Fruit fly (Drosophila melanogaster): Measurements from ENCODE around the gene Cen.
A peak's percentile ranks its signal among the peaks of the same experiment; 100 is the strongest.

The Cen gene

DNA sequence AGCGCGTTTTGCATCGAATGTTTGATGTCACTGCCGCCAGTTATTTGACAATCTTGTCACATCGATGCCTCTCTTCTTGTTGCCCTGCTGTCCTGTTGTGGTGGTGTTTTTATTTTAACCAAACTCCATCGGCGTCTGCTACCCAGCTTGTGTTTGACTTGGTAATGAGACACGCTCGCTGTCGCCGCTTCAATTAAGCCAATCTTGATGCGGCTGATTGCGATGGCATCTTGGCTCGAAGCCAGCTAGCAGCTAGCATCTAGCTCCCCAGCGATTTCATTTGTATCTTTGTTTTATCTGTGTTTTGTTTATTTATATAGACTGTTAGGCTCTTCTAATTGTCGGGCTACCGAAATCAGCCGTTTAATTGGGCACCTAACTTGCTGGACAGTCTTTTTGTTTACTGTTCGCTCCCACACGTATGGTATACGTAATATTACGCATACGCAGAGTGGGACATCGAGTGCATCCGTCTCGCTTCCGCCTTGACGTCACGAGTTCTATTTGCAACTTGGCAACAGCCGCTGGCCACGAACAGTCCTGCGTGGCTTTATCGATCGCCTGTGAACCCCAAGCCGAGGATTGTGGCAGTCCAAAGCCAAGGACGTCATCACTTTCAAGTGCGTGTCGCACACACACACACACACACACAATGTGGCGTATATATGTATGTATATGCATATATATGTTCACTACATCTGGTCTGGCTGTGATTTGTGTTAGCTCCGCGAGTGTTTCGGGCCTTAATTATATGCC is 23.0 kb upstream of the Cen start (continued):
- TF ChIP-seq CG7556 (GFP tag; optimal IDR thresholded peaks at IDR 0.05): no peak
- TF ChIP-seq CG10959 (GFP tag; IDR thresholded peaks at IDR 0.05): no peak
- TF ChIP-seq CG6272 (GFP tag; IDR thresholded peaks at IDR 0.05): no peak
- no peak for TF ChIP-seq ara (GFP tag; IDR thresholded peaks at IDR 0.05)
- no peak for TF ChIP-seq dpn (GFP tag; optimal IDR thresholded peaks at IDR 0.05)
- no peak for TF ChIP-seq CG31224 (GFP tag; IDR thresholded peaks at IDR 0.05)
- no peak for TF ChIP-seq pb (GFP tag; optimal IDR thresholded peaks at IDR 0.05)
- no peak for TF ChIP-seq CG3838 (GFP tag; optimal IDR thresholded peaks at IDR 0.05)
- TF ChIP-seq CG4328 (GFP tag; optimal IDR thresholded peaks at IDR 0.05): no peak
- no peak for TF ChIP-seq BEAF-32 (GFP tag; optimal IDR thresholded peaks at IDR 0.05)
- TF ChIP-seq CG5180 (GFP tag; optimal IDR thresholded peaks at IDR 0.05): no peak

DNA sequence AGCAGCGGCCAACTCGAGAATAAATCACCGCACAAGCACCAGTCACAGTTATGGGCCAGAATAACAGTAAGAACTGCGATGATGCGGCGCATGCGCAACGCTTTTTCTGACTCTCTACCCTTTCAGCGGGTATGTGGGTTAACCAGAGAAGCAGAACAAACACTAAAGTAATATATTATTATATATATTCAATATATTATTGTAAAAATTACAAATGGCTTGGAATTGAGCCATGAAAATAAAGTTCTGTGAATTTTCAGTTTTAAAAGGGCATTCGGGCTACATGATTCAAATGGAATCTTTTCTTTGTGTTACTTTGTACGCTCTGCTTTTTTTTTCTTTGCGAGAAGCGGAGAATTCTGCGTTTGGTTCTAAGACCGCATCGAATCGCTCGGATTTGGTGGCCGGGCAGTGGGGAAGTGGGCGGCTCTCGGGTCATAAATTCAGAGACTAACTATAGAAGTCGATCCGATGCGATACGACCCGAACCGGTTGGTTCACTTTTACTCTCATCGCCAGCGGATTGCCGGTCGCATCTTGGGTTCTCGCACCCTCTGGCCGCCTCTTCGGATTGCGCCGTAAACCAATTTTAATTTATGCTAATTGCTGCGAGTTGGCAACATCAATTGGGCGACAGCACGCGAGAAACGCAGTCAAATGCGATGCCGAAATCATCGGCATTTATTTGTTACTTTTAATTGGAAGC is 19.0 kb upstream of the Cen start:
- TF ChIP-seq Xrp1 (GFP tag; IDR thresholded peaks at IDR 0.05): peak; percentile 58
- peak; percentile 56; the same call in 2 of the 3 replicates for TF ChIP-seq row (GFP tag; IDR thresholded peaks at IDR 0.05)
- TF ChIP-seq tgo (GFP tag; IDR thresholded peaks at IDR 0.05): peak; percentile 53; the same call in 2 of the 3 replicates
- TF ChIP-seq prd (optimal IDR thresholded peaks at IDR 0.05): no peak
- peak; percentile 34; the same call in 1 of the 3 replicates for TF ChIP-seq prd (GFP tag; IDR thresholded peaks at IDR 0.05)
- TF ChIP-seq CG18011 (GFP tag; optimal IDR thresholded peaks at IDR 0.05): no peak
- peak; percentile 43 for TF ChIP-seq Deaf1 (tag; optimal IDR thresholded peaks at IDR 0.05)
- TF ChIP-seq CG6654 (GFP tag; optimal IDR thresholded peaks at IDR 0.05): no peak
- 0 out of 2 replicates have a peak, but pooled peaks have one; percentile 12 for TF ChIP-seq Ptx1 (GFP tag; IDR thresholded peaks at IDR 0.05)
- 0 out of 2 replicates have a peak, but pooled peaks have one; percentile 8 for TF ChIP-seq CG10959 (GFP tag; IDR thresholded peaks at IDR 0.05)
- peak; percentile 7 for TF ChIP-seq CG15269 (tag; optimal IDR thresholded peaks at IDR 0.05)
- TF ChIP-seq CoRest (tag; optimal IDR thresholded peaks at IDR 0.05): peak; percentile 27
- TF ChIP-seq bcd (GFP tag; optimal IDR thresholded peaks at IDR 0.05): peak; percentile 22
- peak; percentile 11; the same call in 1 of the 2 replicates for TF ChIP-seq CG17328 (GFP tag; IDR thresholded peaks at IDR 0.05)
- TF ChIP-seq lov (optimal IDR thresholded peaks at IDR 0.05): no peak
- no peak for TF ChIP-seq lov (GFP tag; IDR thresholded peaks at IDR 0.05)
- peak; percentile 41; the same call in 1 of the 2 replicates for TF ChIP-seq CG8765 (GFP tag; IDR thresholded peaks at IDR 0.05)
- TF ChIP-seq Adf1 (GFP tag; IDR thresholded peaks at IDR 0.05): no peak
- peak; percentile 1 for TF ChIP-seq CG30431 (GFP tag; optimal IDR thresholded peaks at IDR 0.05)
- peak; percentile 50 for TF ChIP-seq nmo (GFP tag; optimal IDR thresholded peaks at IDR 0.05)
- peak; percentile 46; the same call in 1 of the 2 replicates for TF ChIP-seq lmd (GFP tag; IDR thresholded peaks at IDR 0.05)
- TF ChIP-seq CG4404 (GFP tag; IDR thresholded peaks at IDR 0.05): peak; percentile 31; the same call in 1 of the 2 replicates
- no peak for TF ChIP-seq Rx (GFP tag; IDR thresholded peaks at IDR 0.05)
- TF ChIP-seq CG32532 (GFP tag; IDR thresholded peaks at IDR 0.05): peak; percentile 47; the same call in 1 of the 2 replicates
- no peak for TF ChIP-seq CG13894 (tag; optimal IDR thresholded peaks at IDR 0.05)
- no peak for TF ChIP-seq MESR4 (GFP tag; optimal IDR thresholded peaks at IDR 0.05)
- TF ChIP-seq CG10267 (tag; optimal IDR thresholded peaks at IDR 0.05): no peak
- peak; percentile 80 for TF ChIP-seq lbe (GFP tag; optimal IDR thresholded peaks at IDR 0.05)
- no peak for TF ChIP-seq Doc3 (GFP tag; IDR thresholded peaks at IDR 0.05; ENCODE audit: partially characterized antibody)
- TF ChIP-seq CG10209 (GFP tag; optimal IDR thresholded peaks at IDR 0.05): peak; percentile 23
- no peak for TF ChIP-seq pan (optimal IDR thresholded peaks at IDR 0.05)
- TF ChIP-seq pan (GFP tag; optimal IDR thresholded peaks at IDR 0.05 in 1 of 2, IDR thresholded peaks at IDR 0.05 in 1 of 2): peak in 1 of 2 experiments; percentile 29
- peak; percentile 26 for TF ChIP-seq Oli (tag; optimal IDR thresholded peaks at IDR 0.05)
- peak; percentile 32; the same call in 1 of the 2 replicates for TF ChIP-seq esg (GFP tag; conservative IDR thresholded peaks at IDR 0.05)
- TF ChIP-seq Drgx (GFP tag; IDR thresholded peaks at IDR 0.05): peak; percentile 35; the same call in 1 of the 2 replicates
- TF ChIP-seq CG10366 (GFP tag; IDR thresholded peaks at IDR 0.05): peak; percentile 31; the same call in 1 of the 2 replicates
- peak; percentile 4; the same call in 1 of the 4 replicates for TF ChIP-seq Gug (GFP tag; IDR thresholded peaks at IDR 0.05)

Measured in whole organism, embryonic.